Fruit fly (Drosophila melanogaster): ENCODE results near the gene Mink.

dm6 chr3R:24878655-24879054 is 43.6 kb upstream of the Mink start:
- TF ChIP-seq CG5204 (GFP tag; optimal IDR thresholded peaks at IDR 0.05): no peak
- TF ChIP-seq CG14711 (tag; optimal IDR thresholded peaks at IDR 0.05): no peak
